Fruit fly (Drosophila melanogaster): Measurements from ENCODE around the gene CG15812.
A peak's percentile ranks its signal among the peaks of the same experiment; 100 is the strongest.

CG15812 gene

dm6 chr3L:3126478-3126877, 33.3 kb upstream of the CG15812 start:
- TF ChIP-seq Bdp1 (GFP tag; optimal IDR thresholded peaks at IDR 0.05) (no peak), tup (GFP tag; optimal IDR thresholded peaks at IDR 0.05) (no peak), Rx (GFP tag; IDR thresholded peaks at IDR 0.05) (no peak), CG1603 (tag; optimal IDR thresholded peaks at IDR 0.05) (no peak), sd (tag; optimal IDR thresholded peaks at IDR 0.05) (no peak), z (GFP tag; IDR thresholded peaks at IDR 0.05) (0 out of 3 replicates have a peak, but pooled peaks have one; percentile 41), CG33557 (GFP tag; optimal IDR thresholded peaks at IDR 0.05) (no peak), jing (GFP tag; optimal IDR thresholded peaks at IDR 0.05) (no peak), Sry-δ (GFP tag; optimal IDR thresholded peaks at IDR 0.05) (no peak), Jarid2 (GFP tag; optimal IDR thresholded peaks at IDR 0.05) (no peak), cg (GFP tag; optimal IDR thresholded peaks at IDR 0.05) (peak; percentile 1), Doc2 (GFP tag; IDR thresholded peaks at IDR 0.05) (no peak), zen (tag; optimal IDR thresholded peaks at IDR 0.05) (peak; percentile 35), stc (GFP tag; IDR thresholded peaks at IDR 0.05) (0 out of 2 replicates have a peak, but pooled peaks have one; percentile 26), CG2712 (tag; optimal IDR thresholded peaks at IDR 0.05) (no peak), gcm (GFP tag; optimal IDR thresholded peaks at IDR 0.05) (peak; percentile 53), Pdp1 (GFP tag; optimal IDR thresholded peaks at IDR 0.05) (no peak), Myb (GFP tag; optimal IDR thresholded peaks at IDR 0.05) (no peak), CG14965 (GFP tag; optimal IDR thresholded peaks at IDR 0.05; ENCODE audit: borderline replicate concordance) (no peak), Med (GFP tag) (peak; percentile 72), crol (GFP tag; IDR thresholded peaks at IDR 0.05) (peak; percentile 19; the same call in 1 of the 2 replicates)

dm6 chr3L:3127544-3127943, 32.2 kb upstream of the CG15812 start, which contains the start of gene promL:
TSS of gene promL (minus strand) at chr3L:3127724.
- peak; percentile 81 for TF ChIP-seq lab (GFP tag; optimal IDR thresholded peaks at IDR 0.05)
- no peak for TF ChIP-seq mam (GFP tag; optimal IDR thresholded peaks at IDR 0.05)
- peak; percentile 3 for TF ChIP-seq CG14965 (GFP tag; optimal IDR thresholded peaks at IDR 0.05; ENCODE audit: borderline replicate concordance)
- TF ChIP-seq CG3995 (GFP tag; optimal IDR thresholded peaks at IDR 0.05) = peak; percentile 22
- TF ChIP-seq caup (GFP tag; optimal IDR thresholded peaks at IDR 0.05; ENCODE audit: severe bottlenecking) = peak; percentile 76
- peak; percentile 55 for TF ChIP-seq CG6854 (GFP tag; optimal IDR thresholded peaks at IDR 0.05)
- peak; percentile 79 for TF ChIP-seq Bteb2 (GFP tag; optimal IDR thresholded peaks at IDR 0.05)
- TF ChIP-seq CG12299 (tag; optimal IDR thresholded peaks at IDR 0.05) = peak; percentile 48
- TF ChIP-seq kni (GFP tag; optimal IDR thresholded peaks at IDR 0.05) = peak; percentile 83
- peak; percentile 17 for TF ChIP-seq CG8281 (tag; optimal IDR thresholded peaks at IDR 0.05)
- no peak for TF ChIP-seq al (GFP tag; IDR thresholded peaks at IDR 0.05)
- no peak for TF ChIP-seq dan (GFP tag; IDR thresholded peaks at IDR 0.05)
- TF ChIP-seq CG7963 (GFP tag; IDR thresholded peaks at IDR 0.05; ENCODE audit: partially characterized antibody) = no peak
- no peak for TF ChIP-seq Elba2 (GFP tag; optimal IDR thresholded peaks at IDR 0.05)
- TF ChIP-seq Dip3 (GFP tag; optimal IDR thresholded peaks at IDR 0.05) = no peak
- no peak for TF ChIP-seq CG3726 (GFP tag; IDR thresholded peaks at IDR 0.05)
- TF ChIP-seq CG43689 (GFP tag; IDR thresholded peaks at IDR 0.05) = no peak
- TF ChIP-seq Abd-B (GFP tag; optimal IDR thresholded peaks at IDR 0.05) = no peak
- TF ChIP-seq HLH4C (GFP tag; IDR thresholded peaks at IDR 0.05; ENCODE audit: partially characterized antibody) = no peak
- TF ChIP-seq Ssrp (tag; optimal IDR thresholded peaks at IDR 0.05) = no peak
- TF ChIP-seq bsh (GFP tag; optimal IDR thresholded peaks at IDR 0.05) = peak in 1 of 2 experiments; percentile 41
- no peak for TF ChIP-seq Trl (optimal IDR thresholded peaks at IDR 0.05)
- peak; percentile 77 for TF ChIP-seq Trl (GFP tag; optimal IDR thresholded peaks at IDR 0.05)
- no peak for TF ChIP-seq CG12155 (GFP tag; optimal IDR thresholded peaks at IDR 0.05)
- peak; percentile 69 for TF ChIP-seq CG10267 (tag; optimal IDR thresholded peaks at IDR 0.05)
- TF ChIP-seq slbo (GFP tag; IDR thresholded peaks at IDR 0.05) = no peak
- TF ChIP-seq fru (optimal IDR thresholded peaks at IDR 0.05) = no peak
- peak; percentile 77 for TF ChIP-seq gro (GFP tag; optimal IDR thresholded peaks at IDR 0.05)
- no peak for TF ChIP-seq CG8478 (optimal IDR thresholded peaks at IDR 0.05)
- TF ChIP-seq CG12219 (GFP tag; optimal IDR thresholded peaks at IDR 0.05) = peak; percentile 39
- TF ChIP-seq CG6175 (GFP tag; IDR thresholded peaks at IDR 0.05) = no peak
